Worm (Caenorhabditis elegans) whole organism, L2 larva: ENCODE results near the gene clec-60.

Experiments used
- ama-1 ChIP-seq: fragments of 150-350 bp; optimal IDR thresholded peaks from 2 replicates; lab custom pipeline; 2018; ENCODE audit warnings: inconsistent platforms
- nhr-77 ChIP-seq: fragments of 150-350 bp; optimal IDR thresholded peaks from 2 replicates; lab custom pipeline; 2014; ENCODE audit warnings: missing biosample characterization, missing genetic modification characterization
- unc-62 ChIP-seq: fragments of 150-350 bp; optimal IDR thresholded peaks from 2 replicates; lab custom pipeline; 2014; ENCODE audit warnings: missing biosample characterization, missing genetic modification reagents, missing genetic modification characterization

DNA sequence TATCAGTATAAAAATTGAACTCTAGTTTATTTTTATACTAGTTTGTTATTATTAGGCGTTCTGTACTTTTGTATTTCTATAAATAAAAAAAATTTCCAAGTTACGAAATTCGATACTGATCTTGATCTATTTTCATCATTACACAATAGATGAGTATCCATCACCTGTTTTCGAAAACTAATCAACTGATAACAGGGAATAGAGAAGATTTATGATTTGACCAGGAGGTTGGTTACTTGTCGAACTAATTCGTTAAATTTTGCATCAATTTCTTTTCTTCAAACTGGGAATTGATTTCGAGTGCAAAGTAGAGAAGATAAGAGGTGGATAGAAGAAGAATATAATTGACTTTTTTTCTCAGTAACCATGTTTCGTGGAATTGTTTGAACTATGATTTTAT, 33.7 kb upstream of the clec-60 start:
- TF ChIP-seq ama-1 (lab: Kevin White, UChicago) = no peak
- no peak for TF ChIP-seq unc-62 (GFP tag; lab: Kevin White, UChicago)
- TF ChIP-seq nhr-77 (tag; lab: Kevin White, UChicago) = no peak
